Fruit fly (Drosophila melanogaster): ENCODE results near the gene CG6763.

DNA sequence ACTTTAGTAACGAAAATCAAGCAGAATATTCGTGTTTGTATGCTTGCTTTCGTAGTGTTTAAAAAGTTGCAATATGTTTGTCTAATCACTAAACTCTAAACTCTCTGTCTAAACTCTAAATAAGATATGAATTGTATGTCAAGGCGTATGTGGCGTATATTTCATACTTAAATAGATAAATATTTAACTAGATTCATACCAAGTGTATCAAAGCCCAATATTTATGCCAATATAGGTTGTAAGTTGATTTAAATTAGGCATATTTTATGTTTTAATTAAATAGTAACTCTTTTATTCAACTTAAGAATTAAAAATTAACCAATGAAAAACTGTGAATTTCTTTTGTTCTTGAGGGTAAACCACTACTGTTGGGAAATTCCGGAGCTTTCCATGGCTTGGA, 4.1 kb downstream of the CG6763 start, which contains the start of gene wam:
- TF ChIP-seq h (GFP tag; optimal IDR thresholded peaks at IDR 0.05) (no peak), usp (GFP tag; optimal IDR thresholded peaks at IDR 0.05) (no peak), fru (GFP tag; optimal IDR thresholded peaks at IDR 0.05) (no peak), pan (optimal IDR thresholded peaks at IDR 0.05) (no peak), sage (GFP tag; optimal IDR thresholded peaks at IDR 0.05) (no peak), OdsH (GFP tag; optimal IDR thresholded peaks at IDR 0.05) (no peak), psq (GFP tag; optimal IDR thresholded peaks at IDR 0.05) (no peak), Dif (GFP tag; optimal IDR thresholded peaks at IDR 0.05; ENCODE audit: partially characterized antibody) (no peak), ey (GFP tag; optimal IDR thresholded peaks at IDR 0.05) (no peak), Rel (GFP tag; optimal IDR thresholded peaks at IDR 0.05) (no peak), Rel (tag; optimal IDR thresholded peaks at IDR 0.05) (no peak), CG32264 (GFP tag; optimal IDR thresholded peaks at IDR 0.05) (no peak), Hr78 (GFP tag; optimal IDR thresholded peaks at IDR 0.05) (no peak), brk (GFP tag; optimal IDR thresholded peaks at IDR 0.05) (no peak), CrebA (GFP tag; optimal IDR thresholded peaks at IDR 0.05; ENCODE audit: borderline replicate concordance) (no peak)

All from whole organism, wandering third instar larva.